Worm (Caenorhabditis elegans): Measurements from ENCODE around the gene C32H11.4.

DNA sequence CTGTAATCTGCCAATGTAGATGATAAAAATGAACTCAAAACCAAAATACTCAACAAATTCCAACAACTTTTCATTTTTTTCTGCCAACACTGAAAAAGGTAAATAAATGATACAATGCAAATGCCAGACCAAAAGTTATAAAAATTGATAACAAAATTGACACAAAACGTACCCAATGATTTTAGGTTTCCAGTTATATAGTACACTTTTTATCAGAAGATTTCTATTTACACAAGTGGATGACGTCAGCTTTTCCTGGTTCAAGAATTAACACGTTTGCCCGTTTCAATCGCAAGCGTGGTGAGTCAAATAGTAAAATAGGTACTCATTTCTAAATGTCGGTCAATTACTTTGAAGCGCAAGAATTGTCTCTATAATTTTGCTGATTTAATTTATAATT, 41.5 kb upstream of the C32H11.4 start, which contains the start of gene ZK896.5:
- TF ChIP-seq klf-2 (GFP tag; conservative IDR thresholded peaks at IDR 0.05): no peak
- no peak for TF ChIP-seq flt-1 (GFP tag; IDR thresholded peaks at IDR 0.05)
- no peak for TF ChIP-seq ref-1 (GFP tag; conservative IDR thresholded peaks at IDR 0.05)
- TF ChIP-seq cog-1 (tag; optimal IDR thresholded peaks at IDR 0.05): no peak
